Worm (Caenorhabditis elegans) whole organism, L4/young adult: ENCODE measurements around the gene nprt-1.

Source experiments
- W03F9.2 ChIP-seq: fragments of 150-350 bp; optimal IDR thresholded peaks from 2 replicates; lab custom pipeline; 2014; ENCODE audit warnings: missing biosample characterization, missing genetic modification characterization
- dao-5 ChIP-seq: sonication (generic microtip); optimal IDR thresholded peaks from 2 replicates; lab custom pipeline; 2016; ENCODE audit warnings: missing genotype, missing genetic modification characterization, moderate library complexity, missing compliant biosample characterization
- him-1 ChIP-seq: sonication (generic microtip); optimal IDR thresholded peaks from 2 replicates; lab custom pipeline; 2016; ENCODE audit warnings: missing genotype, missing genetic modification reagents, missing genetic modification characterization, missing compliant biosample characterization

ce11 chrIV:2841260-2841659 lies 49.0 kb downstream of the nprt-1 start, which contains the start of gene clec-83:
- no peak for TF ChIP-seq him-1 (tag; lab: Kevin White, UChicago)
- TF ChIP-seq dao-5 (tag; lab: Kevin White, UChicago) = no peak
- TF ChIP-seq W03F9.2 = no peak
